Worm (Caenorhabditis elegans) whole organism, L4 larva: Measurements from ENCODE around the gene R08F11.7.

Experiments
- F44E2.7 ChIP-seq: fragments of 200-800 bp; sonication (Bioruptor generic); IDR thresholded peaks from 2 replicates; pipeline ENCODE4 v2.1.2; 2022; ENCODE audit warnings: missing genetic modification characterization, missing compliant biosample characterization
- R02D3.7 ChIP-seq: fragments of 150-350 bp; sonication (generic microtip); optimal IDR thresholded peaks from 3 replicates; lab custom pipeline; 2014; ENCODE audit warnings: missing biosample characterization, missing genetic modification characterization
- T26A8.4 ChIP-seq: fragments of 200-800 bp; sonication (Bioruptor generic); IDR thresholded peaks from 2 replicates; pipeline ENCODE4 v1.3.6; 2022; ENCODE audit warnings: missing genetic modification characterization, missing compliant biosample characterization
- Y105C5A.15 ChIP-seq: fragments of 200-800 bp; sonication (Bioruptor generic); IDR thresholded peaks from 2 replicates; pipeline ENCODE4 v1.3.6; 2022; ENCODE audit warnings: missing genetic modification characterization, missing compliant biosample characterization
- Y48G9A.11 ChIP-seq: fragments of 200-800 bp; sonication (Bioruptor generic); IDR thresholded peaks from 2 replicates; pipeline ENCODE4 v1.3.6; 2022; ENCODE audit warnings: missing genetic modification reagents, missing genetic modification characterization, missing compliant biosample characterization
- Y5F2A.4 ChIP-seq: fragments of 200-800 bp; sonication (Bioruptor generic); optimal IDR thresholded peaks from 2 replicates; lab custom pipeline; 2018; ENCODE audit warnings: mild to moderate bottlenecking, missing genetic modification characterization, missing compliant biosample characterization
- ZK337.2 ChIP-seq: fragments of 200-800 bp; sonication (Bioruptor generic); IDR thresholded peaks from 2 replicates; pipeline ENCODE4 v1.3.6; 2022; ENCODE audit warnings: missing genetic modification reagents, missing genetic modification characterization, missing compliant biosample characterization
- aha-1 ChIP-seq: fragments of 150-350 bp; peaks from one replicate; lab custom pipeline; 2014; ENCODE audit warnings: missing biosample characterization, missing genetic modification characterization
- ama-1 ChIP-seq: fragments of 150-350 bp; optimal IDR thresholded peaks from 2 replicates; lab custom pipeline; 2014; ENCODE audit warnings: inconsistent platforms, mixed read lengths
- ceh-82 ChIP-seq: sonication (generic microtip); optimal IDR thresholded peaks from 2 replicates; lab custom pipeline; 2017; ENCODE audit warnings: missing biosample characterization, missing genetic modification characterization
- ces-1 ChIP-seq: fragments of 150-350 bp; sonication (generic microtip); optimal IDR thresholded peaks from 4 replicates; lab custom pipeline; 2014; ENCODE audit warnings: missing biosample characterization, missing genetic modification reagents, missing genetic modification characterization
- cey-2 ChIP-seq: sonication (generic microtip); optimal IDR thresholded peaks from 3 replicates; lab custom pipeline; 2017; ENCODE audit warnings: missing genetic modification characterization, mild to moderate bottlenecking, missing compliant biosample characterization, antibody characterized with exemption, borderline replicate concordance; ENCODE audit not compliant: insufficient read depth
- daf-8 ChIP-seq: fragments of 200-800 bp; sonication (Bioruptor generic); IDR thresholded peaks from 2 replicates; pipeline ENCODE4 v1.3.6; 2022; ENCODE audit warnings: missing genetic modification characterization, missing compliant biosample characterization
- dmd-8 ChIP-seq: fragments of 200-800 bp; sonication (Bioruptor generic); IDR thresholded peaks from 2 replicates; pipeline ENCODE4 v1.3.6; 2022; ENCODE audit warnings: missing genetic modification characterization, missing compliant biosample characterization
- dmd-9 ChIP-seq: fragments of 200-800 bp; sonication (Bioruptor generic); IDR thresholded peaks from 2 replicates; pipeline ENCODE4 v1.3.6; 2022; ENCODE audit warnings: missing genetic modification reagents, missing genetic modification characterization, missing compliant biosample characterization
- duxl-1 ChIP-seq: sonication (generic microtip); optimal IDR thresholded peaks from 2 replicates; lab custom pipeline; 2016; ENCODE audit warnings: mild to moderate bottlenecking, missing genetic modification characterization, moderate library complexity, missing compliant biosample characterization; ENCODE audit not compliant: poor library complexity
- dve-1 ChIP-seq: sonication (generic microtip); optimal IDR thresholded peaks from 2 replicates; lab custom pipeline; 2017; ENCODE audit warnings: antibody characterized with exemption, mild to moderate bottlenecking, missing genetic modification characterization, missing compliant biosample characterization; ENCODE audit not compliant: insufficient read depth
- hlh-11 ChIP-seq: fragments of 200-800 bp; sonication (Bioruptor generic); optimal IDR thresholded peaks from 2 replicates; lab custom pipeline; 2018; ENCODE audit warnings: mild to moderate bottlenecking, missing genetic modification characterization, missing compliant biosample characterization
- lim-7 ChIP-seq: fragments of 200-800 bp; sonication (Bioruptor generic); IDR thresholded peaks from 2 replicates; pipeline ENCODE4 v1.3.6; 2022; ENCODE audit warnings: missing genetic modification characterization, missing compliant biosample characterization
- lin-13 ChIP-seq: fragments of 150-350 bp; optimal IDR thresholded peaks from 2 replicates; lab custom pipeline; 2014; ENCODE audit warnings: missing biosample characterization, missing genetic modification reagents, missing genetic modification characterization
- lsy-2 ChIP-seq, 2 experiments: fragments of 150-350 bp in 1 of 2; sonication (generic microtip) in 1 of 2; optimal IDR thresholded peaks; 2 replicates each; lab custom pipeline; 2014 to 2017; ENCODE audit warnings: missing biosample characterization in 2 of 2, missing genetic modification characterization in 2 of 2
- madf-5 ChIP-seq, 2 experiments: fragments of 200-800 bp; sonication (Bioruptor generic); IDR thresholded peaks; 2 replicates each; pipeline ENCODE4 v1.3.6; 2022; ENCODE audit warnings: missing compliant biosample characterization in 2 of 2, missing genetic modification characterization in 2 of 2
- mep-1 ChIP-seq: fragments of 150-350 bp; sonication (generic microtip); optimal IDR thresholded peaks from 3 replicates; lab custom pipeline; 2014; ENCODE audit warnings: missing biosample characterization, missing genetic modification characterization
- mxl-3 ChIP-seq: fragments of 200-800 bp; sonication (Bioruptor generic); optimal IDR thresholded peaks from 2 replicates; lab custom pipeline; 2018; ENCODE audit warnings: mild to moderate bottlenecking, missing genetic modification characterization, missing compliant biosample characterization
- nhr-11 ChIP-seq: fragments of 150-350 bp; optimal IDR thresholded peaks from 2 replicates; lab custom pipeline; 2014; ENCODE audit warnings: missing biosample characterization, missing genetic modification characterization
- nhr-25 ChIP-seq: sonication (generic microtip); optimal IDR thresholded peaks from 2 replicates; lab custom pipeline; 2017; ENCODE audit warnings: missing genetic modification characterization, mild to moderate bottlenecking, missing compliant biosample characterization, antibody characterized with exemption, moderate library complexity, borderline replicate concordance; ENCODE audit not compliant: insufficient read depth
- nhr-28 ChIP-seq: fragments of 150-350 bp; optimal IDR thresholded peaks from 2 replicates; lab custom pipeline; 2014; ENCODE audit warnings: missing biosample characterization, missing genetic modification characterization
- nhr-42 ChIP-seq: fragments of 200-800 bp; sonication (Bioruptor generic); IDR thresholded peaks from 2 replicates; pipeline ENCODE4 v1.3.6; 2022; ENCODE audit warnings: missing genetic modification characterization, missing compliant biosample characterization
- nhr-48 ChIP-seq: sonication (generic microtip); optimal IDR thresholded peaks from 2 replicates; lab custom pipeline; 2016; ENCODE audit warnings: mild to moderate bottlenecking, missing genetic modification characterization, missing compliant biosample characterization
- nhr-6 ChIP-seq: fragments of 150-350 bp; optimal IDR thresholded peaks from 2 replicates; lab custom pipeline; 2014; ENCODE audit warnings: missing biosample characterization, missing genetic modification characterization
- nhr-76 ChIP-seq: fragments of 150-350 bp; optimal IDR thresholded peaks from 2 replicates; lab custom pipeline; 2014; ENCODE audit warnings: missing biosample characterization, missing genetic modification characterization
- pqm-1 ChIP-seq: sonication (generic microtip); optimal IDR thresholded peaks from 2 replicates; lab custom pipeline; 2017; ENCODE audit warnings: missing biosample characterization, missing genetic modification characterization
- saeg-2 ChIP-seq: fragments of 200-800 bp; sonication (Bioruptor generic); IDR thresholded peaks from 2 replicates; pipeline ENCODE4 v1.3.6; 2022; ENCODE audit warnings: missing genetic modification reagents, missing genetic modification characterization, missing compliant biosample characterization
- spr-3 ChIP-seq: fragments of 200-800 bp; sonication (Bioruptor generic); optimal IDR thresholded peaks from 2 replicates; lab custom pipeline; 2018; ENCODE audit warnings: mild to moderate bottlenecking, missing genetic modification characterization, missing compliant biosample characterization
- tag-97 ChIP-seq: fragments of 200-800 bp; sonication (Bioruptor generic); IDR thresholded peaks from 2 replicates; pipeline ENCODE4 v1.3.6; 2022; ENCODE audit warnings: missing genetic modification characterization, missing compliant biosample characterization
- unc-62 ChIP-seq, 3 experiments: fragments of 150-350 bp in 1 of 3; sonication (generic microtip); optimal IDR thresholded peaks in 2 of 3; peaks in 1 of 3; 1 replicate in 1 of 3; 2 replicates in 2 of 3; lab custom pipeline; 2014 to 2017; ENCODE audit warnings: missing biosample characterization in 3 of 3, missing genetic modification characterization in 3 of 3, missing genetic modification reagents in 3 of 3, missing genotype in 1 of 3
- zfp-3 ChIP-seq: fragments of 200-800 bp; sonication (Bioruptor generic); conservative IDR thresholded peaks from 2 replicates; pipeline ENCODE4 v1.3.6; 2022; ENCODE audit warnings: missing genetic modification reagents, missing genetic modification characterization, missing compliant biosample characterization
- ztf-11 ChIP-seq: fragments of 150-350 bp; optimal IDR thresholded peaks from 2 replicates; lab custom pipeline; 2014; ENCODE audit warnings: missing biosample characterization, missing genetic modification characterization
- ztf-7 ChIP-seq: fragments of 150-350 bp; optimal IDR thresholded peaks from 2 replicates; lab custom pipeline; 2014; ENCODE audit warnings: missing biosample characterization, missing genetic modification characterization

R08F11.7 gene

ce11 chrV:3803343-3803742, 13.5 kb downstream of the R08F11.7 start, which contains the start of gene cyp-33C8 (continued):
- TF ChIP-seq Y5F2A.4 (GFP tag; lab: Kevin White, UChicago) (no peak), nhr-11 (peak; percentile 63), nhr-48 (tag; lab: Kevin White, UChicago) (no peak), dve-1 (tag; lab: Kevin White, UChicago) (no peak), nhr-42 (GFP tag; lab: Robert Waterston, UW) (no peak), nhr-28 (tag; lab: Kevin White, UChicago) (peak; percentile 95), R02D3.7 (tag; lab: Kevin White, UChicago) (no peak), lsy-2 (tag; optimal IDR thresholded peaks at IDR 0.05; lab: Kevin White, UChicago) (no peak), mxl-3 (GFP tag; lab: Kevin White, UChicago) (no peak), spr-3 (GFP tag; lab: Kevin White, UChicago) (no peak), dmd-8 (GFP tag; lab: Robert Waterston, UW) (no peak), T26A8.4 (no peak)
- TF ChIP-seq, all 104 proteins: peak for 11

- TF ChIP-seq nhr-28 (tag; lab: Kevin White, UChicago) (peak; percentile 81), ztf-7 (peak; percentile 95), madf-5 (GFP tag; IDR thresholded peaks at IDR 0.05; lab: Robert Waterston, UW) (no peak), lim-7 (GFP tag; lab: Robert Waterston, UW) (no peak), ama-1 (lab: Kevin White, UChicago) (no peak), daf-8 (no peak), aha-1 (tag; lab: Kevin White, UChicago) (peak; percentile 71), Y105C5A.15 (no peak), lin-13 (GFP tag; lab: Kevin White, UChicago) (no peak), pqm-1 (tag; lab: Kevin White, UChicago) (peak; percentile 48), ZK337.2 (GFP tag; lab: Robert Waterston, UW) (no peak), nhr-6 (tag; lab: Kevin White, UChicago) (no peak), unc-62 (GFP tag; optimal IDR thresholded peaks at IDR 0.05 in 1 of 2; lab: Kevin White, UChicago) (peak in 1 of 2 experiments; percentile 54), unc-62 (tag; optimal IDR thresholded peaks at IDR 0.05; lab: Kevin White, UChicago) (no peak), dmd-9 (no peak), tag-97 (GFP tag; lab: Robert Waterston, UW) (no peak)
Observed at ce11 chrV:3805499-3805898, 15.6 kb downstream of the R08F11.7 start, which contains the start of gene R08F11.4. R08F11.4 (minus strand) TSS chrV:3805527.

ce11 chrV:3805961-3806360, 16.1 kb downstream of the R08F11.7 start, which contains the start of gene srw-7:
srw-7 (plus strand) TSS chrV:3806261.
- no peak for TF ChIP-seq mxl-3 (GFP tag; lab: Kevin White, UChicago)
- TF ChIP-seq ztf-7, result no peak

- TF ChIP-seq nhr-25 (tag; lab: Kevin White, UChicago) (no peak), saeg-2 (GFP tag; lab: Robert Waterston, UW) (no peak), mep-1 (no peak)
Observed at ce11 chrV:3807846-3808245, 18.0 kb downstream of the R08F11.7 start.

ce11 chrV:3808336-3808735, 18.5 kb downstream of the R08F11.7 start, which contains the start of gene srw-6:
srw-6 (plus strand) TSS chrV:3808636.
- TF ChIP-seq nhr-76 (tag; lab: Kevin White, UChicago) (no peak), nhr-42 (GFP tag; lab: Robert Waterston, UW) (no peak), ztf-11 (tag; lab: Kevin White, UChicago) (no peak), cey-2 (tag; lab: Kevin White, UChicago) (no peak), Y48G9A.11 (GFP tag; lab: Robert Waterston, UW) (no peak), nhr-48 (tag; lab: Kevin White, UChicago) (no peak), Y105C5A.15 (no peak), nhr-11 (no peak), F44E2.7 (no peak), duxl-1 (tag; lab: Kevin White, UChicago) (no peak), hlh-11 (no peak), ces-1 (GFP tag; lab: Kevin White, UChicago) (no peak), ceh-82 (tag; lab: Kevin White, UChicago) (no peak), ZK337.2 (GFP tag; lab: Robert Waterston, UW) (no peak), R02D3.7 (tag; lab: Kevin White, UChicago) (no peak), tag-97 (GFP tag; lab: Robert Waterston, UW) (no peak), zfp-3 (GFP tag; lab: Robert Waterston, UW) (no peak)
- TF ChIP-seq, all 104 proteins: peak for 0
